Worm (Caenorhabditis elegans) whole organism, L4 larva: ENCODE measurements around the gene F20G2.6.

Source experiments
- F10B5.3 ChIP-seq: sonication (generic microtip); optimal IDR thresholded peaks from 2 replicates; lab custom pipeline; 2016; ENCODE audit warnings: mild to moderate bottlenecking, missing genetic modification characterization, missing compliant biosample characterization
- F26F4.8 ChIP-seq: fragments of 200-800 bp; sonication (Bioruptor generic); conservative IDR thresholded peaks from 2 replicates; pipeline ENCODE4 v1.3.6; 2022; ENCODE audit warnings: missing genetic modification characterization, missing compliant biosample characterization
- F49E8.2 ChIP-seq: sonication (generic microtip); optimal IDR thresholded peaks from 2 replicates; lab custom pipeline; 2016; ENCODE audit warnings: missing compliant biosample characterization, mild to moderate bottlenecking, missing genetic modification characterization, borderline replicate concordance
- R02D3.7 ChIP-seq: fragments of 150-350 bp; sonication (generic microtip); optimal IDR thresholded peaks from 3 replicates; lab custom pipeline; 2014; ENCODE audit warnings: missing biosample characterization, missing genetic modification characterization
- Y5F2A.4 ChIP-seq: fragments of 200-800 bp; sonication (Bioruptor generic); optimal IDR thresholded peaks from 2 replicates; lab custom pipeline; 2018; ENCODE audit warnings: mild to moderate bottlenecking, missing genetic modification characterization, missing compliant biosample characterization
- aha-1 ChIP-seq: fragments of 150-350 bp; peaks from one replicate; lab custom pipeline; 2014; ENCODE audit warnings: missing biosample characterization, missing genetic modification characterization
- arid-1 ChIP-seq: fragments of 200-800 bp; sonication (Bioruptor generic); conservative IDR thresholded peaks from 2 replicates; pipeline ENCODE4 v1.3.6; 2022; ENCODE audit warnings: missing genetic modification reagents, missing genetic modification characterization, missing compliant biosample characterization
- attf-4 ChIP-seq: sonication (generic microtip); optimal IDR thresholded peaks from 3 replicates; lab custom pipeline; 2017; ENCODE audit warnings: missing biosample characterization, missing genetic modification characterization
- ceh-20 ChIP-seq: fragments of 200-800 bp; sonication (Bioruptor generic); IDR thresholded peaks from 2 replicates; pipeline ENCODE4 v1.3.6; 2022; ENCODE audit warnings: missing genetic modification reagents, missing genetic modification characterization, missing compliant biosample characterization
- ceh-32 ChIP-seq: sonication (generic microtip); optimal IDR thresholded peaks from 2 replicates; lab custom pipeline; 2016; ENCODE audit warnings: mild to moderate bottlenecking, missing genetic modification characterization, missing compliant biosample characterization; ENCODE audit not compliant: poor library complexity
- ceh-44 ChIP-seq: fragments of 200-800 bp; sonication (Bioruptor generic); IDR thresholded peaks from 2 replicates; pipeline ENCODE4 v1.3.6; 2022; ENCODE audit warnings: missing genetic modification reagents, missing genetic modification characterization, missing compliant biosample characterization
- cey-2 ChIP-seq: sonication (generic microtip); optimal IDR thresholded peaks from 3 replicates; lab custom pipeline; 2017; ENCODE audit warnings: missing genetic modification characterization, mild to moderate bottlenecking, missing compliant biosample characterization, antibody characterized with exemption, borderline replicate concordance; ENCODE audit not compliant: insufficient read depth
- daf-16 ChIP-seq, 3 experiments: sonication (generic microtip); optimal IDR thresholded peaks; 2 replicates each; lab custom pipeline; 2016 to 2017; ENCODE audit warnings: missing genetic modification characterization in 3 of 3, missing genetic modification reagents in 3 of 3, mild to moderate bottlenecking in 2 of 3, missing compliant biosample characterization in 2 of 3, missing biosample characterization in 1 of 3, moderate library complexity in 1 of 3
- dmd-6 ChIP-seq: fragments of 200-800 bp; sonication (Bioruptor generic); IDR thresholded peaks from 2 replicates; pipeline ENCODE4 v1.3.6; 2022; ENCODE audit warnings: missing genetic modification reagents, missing genetic modification characterization, missing compliant biosample characterization
- dve-1 ChIP-seq: sonication (generic microtip); optimal IDR thresholded peaks from 2 replicates; lab custom pipeline; 2017; ENCODE audit warnings: antibody characterized with exemption, mild to moderate bottlenecking, missing genetic modification characterization, missing compliant biosample characterization; ENCODE audit not compliant: insufficient read depth
- hlh-11 ChIP-seq: fragments of 200-800 bp; sonication (Bioruptor generic); optimal IDR thresholded peaks from 2 replicates; lab custom pipeline; 2018; ENCODE audit warnings: mild to moderate bottlenecking, missing genetic modification characterization, missing compliant biosample characterization
- hmg-1.1 ChIP-seq: fragments of 200-800 bp; sonication (Bioruptor generic); IDR thresholded peaks from 2 replicates; pipeline ENCODE4 v1.3.6; 2022; ENCODE audit warnings: missing genetic modification reagents, missing genetic modification characterization, missing compliant biosample characterization
- lin-1 ChIP-seq: fragments of 200-800 bp; sonication (Bioruptor generic); IDR thresholded peaks from 2 replicates; pipeline ENCODE4 v1.3.6; 2022; ENCODE audit warnings: missing genetic modification reagents, missing genetic modification characterization, missing compliant biosample characterization
- lin-13 ChIP-seq: fragments of 150-350 bp; optimal IDR thresholded peaks from 2 replicates; lab custom pipeline; 2014; ENCODE audit warnings: missing biosample characterization, missing genetic modification reagents, missing genetic modification characterization
- lin-29 ChIP-seq: fragments of 200-800 bp; sonication (Bioruptor generic); IDR thresholded peaks from 2 replicates; pipeline ENCODE4 v1.3.6; 2022; ENCODE audit warnings: missing genetic modification reagents, missing genetic modification characterization, missing compliant biosample characterization
- lin-39 ChIP-seq: fragments of 150-350 bp; optimal IDR thresholded peaks from 2 replicates; lab custom pipeline; 2014; ENCODE audit warnings: missing biosample characterization, missing genetic modification reagents, missing genetic modification characterization
- lsy-2 ChIP-seq, 2 experiments: fragments of 150-350 bp in 1 of 2; sonication (generic microtip) in 1 of 2; optimal IDR thresholded peaks; 2 replicates each; lab custom pipeline; 2014 to 2017; ENCODE audit warnings: missing biosample characterization in 2 of 2, missing genetic modification characterization in 2 of 2
- madf-9 ChIP-seq: fragments of 200-800 bp; sonication (Bioruptor generic); conservative IDR thresholded peaks from 2 replicates; pipeline ENCODE4 v1.3.6; 2022; ENCODE audit warnings: missing genetic modification reagents, missing genetic modification characterization, missing compliant biosample characterization
- mep-1 ChIP-seq: fragments of 150-350 bp; sonication (generic microtip); optimal IDR thresholded peaks from 3 replicates; lab custom pipeline; 2014; ENCODE audit warnings: missing biosample characterization, missing genetic modification characterization
- mxl-2 ChIP-seq: fragments of 200-800 bp; sonication (Bioruptor generic); conservative IDR thresholded peaks from 2 replicates; pipeline ENCODE4 v1.3.6; 2022; ENCODE audit warnings: missing genetic modification reagents, missing genetic modification characterization, missing compliant biosample characterization
- nhr-237 ChIP-seq: sonication (generic microtip); optimal IDR thresholded peaks from 2 replicates; lab custom pipeline; 2017; ENCODE audit warnings: missing biosample characterization, missing genetic modification characterization
- nhr-28 ChIP-seq: fragments of 150-350 bp; optimal IDR thresholded peaks from 2 replicates; lab custom pipeline; 2014; ENCODE audit warnings: missing biosample characterization, missing genetic modification characterization
- nhr-48 ChIP-seq: sonication (generic microtip); optimal IDR thresholded peaks from 2 replicates; lab custom pipeline; 2016; ENCODE audit warnings: mild to moderate bottlenecking, missing genetic modification characterization, missing compliant biosample characterization
- nhr-6 ChIP-seq: fragments of 150-350 bp; optimal IDR thresholded peaks from 2 replicates; lab custom pipeline; 2014; ENCODE audit warnings: missing biosample characterization, missing genetic modification characterization
- nhr-77 ChIP-seq: fragments of 150-350 bp; optimal IDR thresholded peaks from 2 replicates; lab custom pipeline; 2014; ENCODE audit warnings: missing biosample characterization, missing genetic modification characterization
- pha-4 ChIP-seq, 2 experiments: fragments of 150-350 bp in 1 of 2; fragments of 200-800 bp in 1 of 2; sonication (Bioruptor generic) in 1 of 2; IDR thresholded peaks in 1 of 2; optimal IDR thresholded peaks in 1 of 2; 2 replicates each; pipeline versions ENCODE4 v1.3.6 to Lab custom; 2014 to 2022; ENCODE audit warnings: missing genetic modification characterization in 2 of 2, missing genetic modification reagents in 2 of 2, missing biosample characterization in 1 of 2, missing compliant biosample characterization in 1 of 2
- pqm-1 ChIP-seq: sonication (generic microtip); optimal IDR thresholded peaks from 2 replicates; lab custom pipeline; 2017; ENCODE audit warnings: missing biosample characterization, missing genetic modification characterization
- rbr-2 ChIP-seq: sonication (generic microtip); optimal IDR thresholded peaks from 2 replicates; lab custom pipeline; 2016; ENCODE audit warnings: missing genotype, missing genetic modification characterization, missing compliant biosample characterization
- set-16 ChIP-seq: fragments of 200-800 bp; sonication (Bioruptor generic); IDR thresholded peaks from 2 replicates; pipeline ENCODE4 v1.3.6; 2022; ENCODE audit warnings: missing genetic modification reagents, missing genetic modification characterization, missing compliant biosample characterization
- spr-1 ChIP-seq: sonication (generic microtip); optimal IDR thresholded peaks from 2 replicates; lab custom pipeline; 2016; ENCODE audit warnings: mild to moderate bottlenecking, missing genetic modification characterization, missing compliant biosample characterization
- unc-39 ChIP-seq: sonication (generic microtip); optimal IDR thresholded peaks from 2 replicates; lab custom pipeline; 2017; ENCODE audit warnings: missing biosample characterization, missing genetic modification characterization
- unc-62 ChIP-seq, 3 experiments: fragments of 150-350 bp in 1 of 3; sonication (generic microtip); optimal IDR thresholded peaks in 2 of 3; peaks in 1 of 3; 1 replicate in 1 of 3; 2 replicates in 2 of 3; lab custom pipeline; 2014 to 2017; ENCODE audit warnings: missing biosample characterization in 3 of 3, missing genetic modification characterization in 3 of 3, missing genetic modification reagents in 3 of 3, missing genotype in 1 of 3
- zip-11 ChIP-seq: fragments of 200-800 bp; sonication (Bioruptor generic); IDR thresholded peaks from 2 replicates; pipeline ENCODE4 v1.3.6; 2022; ENCODE audit warnings: missing genetic modification characterization, missing compliant biosample characterization
- ztf-7 ChIP-seq: fragments of 150-350 bp; optimal IDR thresholded peaks from 2 replicates; lab custom pipeline; 2014; ENCODE audit warnings: missing biosample characterization, missing genetic modification characterization

F20G2.6 gene

ce11 chrV:13725574-13725973, 37.3 kb upstream of the F20G2.6 start, which contains the start of gene fbxa-181:
Gene fbxa-181, plus strand, starts transcription at chrV:13725874.
- TF ChIP-seq hmg-1.1 (GFP tag; lab: Robert Waterston, UW) = no peak
- TF ChIP-seq F10B5.3 = no peak
- TF ChIP-seq nhr-6 (tag; lab: Kevin White, UChicago) = no peak
- no peak for TF ChIP-seq aha-1
- no peak for TF ChIP-seq ceh-32 (tag; lab: Kevin White, UChicago)
- TF ChIP-seq lin-29 (GFP tag; lab: Robert Waterston, UW) = no peak
- no peak for TF ChIP-seq nhr-48
- TF ChIP-seq dve-1 (tag; lab: Kevin White, UChicago) = no peak
- no peak for TF ChIP-seq set-16 (GFP tag; lab: Robert Waterston, UW)
- TF ChIP-seq F26F4.8 (GFP tag; lab: Robert Waterston, UW) = no peak

ce11 chrV:13730762-13731161, 32.1 kb upstream of the F20G2.6 start, which contains the start of gene dct-17:
Gene dct-17, minus strand, starts transcription at chrV:13730784.
- TF ChIP-seq nhr-77 = no peak
- peak; percentile 70 for TF ChIP-seq dmd-6 (GFP tag; lab: Robert Waterston, UW)
- no peak for TF ChIP-seq daf-16 (GFP tag; optimal IDR thresholded peaks at IDR 0.05; lab: Kevin White, UChicago)
- TF ChIP-seq daf-16 (tag; optimal IDR thresholded peaks at IDR 0.05; lab: Kevin White, UChicago) = peak; percentile 6
- TF ChIP-seq nhr-28 = peak; percentile 31
- peak; percentile 14 for TF ChIP-seq aha-1
- peak; percentile 48 for TF ChIP-seq pqm-1 (tag; lab: Kevin White, UChicago)

ce11 chrV:13736147-13736546, 26.7 kb upstream of the F20G2.6 start, which contains the start of gene F35E12.6:
Gene F35E12.6, minus strand, starts transcription at chrV:13736247.
- TF ChIP-seq dve-1 (tag; lab: Kevin White, UChicago) (peak; percentile 2), unc-62 (GFP tag; optimal IDR thresholded peaks at IDR 0.05 in 1 of 2; lab: Kevin White, UChicago) (peak in 1 of 2 experiments; percentile 66), unc-62 (tag; optimal IDR thresholded peaks at IDR 0.05; lab: Kevin White, UChicago) (no peak), pqm-1 (tag; lab: Kevin White, UChicago) (peak; percentile 15), rbr-2 (tag; lab: Kevin White, UChicago) (no peak), daf-16 (GFP tag; optimal IDR thresholded peaks at IDR 0.05; lab: Kevin White, UChicago) (no peak), daf-16 (tag; optimal IDR thresholded peaks at IDR 0.05; lab: Kevin White, UChicago) (peak; percentile 36), dmd-6 (GFP tag; lab: Robert Waterston, UW) (no peak; the same call in 1 of the 2 replicates), cey-2 (tag; lab: Kevin White, UChicago) (no peak), F49E8.2 (tag; lab: Kevin White, UChicago) (no peak), nhr-237 (tag; lab: Kevin White, UChicago) (no peak), madf-9 (no peak), lin-39 (no peak), lin-13 (GFP tag; lab: Kevin White, UChicago) (no peak), Y5F2A.4 (GFP tag; lab: Kevin White, UChicago) (no peak), ceh-20 (GFP tag; lab: Robert Waterston, UW) (no peak), attf-4 (tag; lab: Kevin White, UChicago) (no peak), spr-1 (no peak)

- no peak for TF ChIP-seq zip-11 (GFP tag; lab: Robert Waterston, UW)
- no peak for TF ChIP-seq hlh-11
- TF ChIP-seq mxl-2 (GFP tag; lab: Robert Waterston, UW) = no peak
- no peak for TF ChIP-seq lin-29 (GFP tag; lab: Robert Waterston, UW)
- no peak for TF ChIP-seq nhr-77
- peak in 1 of 2 experiments; percentile 50 for TF ChIP-seq unc-62 (GFP tag; optimal IDR thresholded peaks at IDR 0.05 in 1 of 2; lab: Kevin White, UChicago)
- no peak for TF ChIP-seq unc-62 (tag; optimal IDR thresholded peaks at IDR 0.05; lab: Kevin White, UChicago)
These were observed 24.5 kb upstream of the F20G2.6 start, which contains the start of gene irg-5 for ce11 chrV:13738374-13738773. Gene irg-5, minus strand, starts transcription at chrV:13738474.

ce11 chrV:13739901-13740300, 23.0 kb upstream of the F20G2.6 start:
- TF ChIP-seq dmd-6 (GFP tag; lab: Robert Waterston, UW) (peak; percentile 38; the same call in 1 of the 2 replicates), rbr-2 (tag; lab: Kevin White, UChicago) (no peak), mep-1 (tag; lab: Kevin White, UChicago) (no peak), mxl-2 (GFP tag; lab: Robert Waterston, UW) (no peak), dve-1 (tag; lab: Kevin White, UChicago) (peak; percentile 81), arid-1 (no peak), ceh-44 (GFP tag; lab: Robert Waterston, UW) (no peak), pha-4 (GFP tag; IDR thresholded peaks at IDR 0.05; lab: Robert Waterston, UW) (no peak), pha-4 (tag; optimal IDR thresholded peaks at IDR 0.05; lab: Kevin White, UChicago) (no peak), unc-39 (tag; lab: Kevin White, UChicago) (no peak), nhr-77 (no peak), daf-16 (GFP tag; optimal IDR thresholded peaks at IDR 0.05; lab: Kevin White, UChicago) (no peak), daf-16 (tag; optimal IDR thresholded peaks at IDR 0.05; lab: Kevin White, UChicago) (peak; percentile 67), lsy-2 (tag; optimal IDR thresholded peaks at IDR 0.05; lab: Kevin White, UChicago) (no peak), R02D3.7 (no peak), lin-13 (GFP tag; lab: Kevin White, UChicago) (no peak), lin-1 (GFP tag; lab: Robert Waterston, UW) (no peak), aha-1 (no peak), ztf-7 (tag; lab: Kevin White, UChicago) (no peak)
